Worm (Caenorhabditis elegans): ENCODE results near the gene grdn-1.

The grdn-1 gene

DNA sequence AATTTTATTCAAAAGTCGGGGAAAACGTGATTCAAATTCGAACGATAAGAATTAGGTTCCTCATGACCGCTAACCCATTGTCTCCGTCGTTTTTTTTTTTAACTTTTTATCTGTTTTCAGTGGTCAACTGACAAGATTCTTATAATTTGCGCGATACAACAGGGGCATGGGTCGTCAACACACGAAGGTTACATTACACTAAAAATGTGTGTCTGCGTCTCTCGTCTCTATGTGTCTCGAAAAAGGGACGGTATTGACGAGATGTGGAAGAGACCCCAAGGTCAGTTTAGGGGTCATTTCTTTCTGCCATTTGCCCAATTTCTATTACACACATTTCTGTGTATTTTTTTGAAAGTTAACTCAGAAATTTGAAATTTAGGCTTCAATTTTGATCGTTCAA is 23.1 kb upstream of the grdn-1 start:
- TF ChIP-seq lsy-12 (tag; optimal IDR thresholded peaks at IDR 0.05) (no peak), ztf-4 (tag; optimal IDR thresholded peaks at IDR 0.05) (no peak), ztf-11 (tag; optimal IDR thresholded peaks at IDR 0.05) (no peak), hmg-11 (tag; optimal IDR thresholded peaks at IDR 0.05) (peak; percentile 36), nhr-25 (tag; optimal IDR thresholded peaks at IDR 0.05) (peak; percentile 96), sea-2 (GFP tag; optimal IDR thresholded peaks at IDR 0.05) (no peak), lin-15B (tag; optimal IDR thresholded peaks at IDR 0.05) (no peak), nhr-23 (tag; optimal IDR thresholded peaks at IDR 0.05) (peak; percentile 28)

ce11 chrV:18571533-18571932 is 21.0 kb upstream of the grdn-1 start, which contains the start of gene Y51A2D.21:
Gene Y51A2D.21 (plus strand): TSS chrV:18571833.
- TF ChIP-seq nhr-23 (tag; optimal IDR thresholded peaks at IDR 0.05) (no peak), nhr-28 (tag; optimal IDR thresholded peaks at IDR 0.05) (no peak), daf-12 (tag; optimal IDR thresholded peaks at IDR 0.05) (no peak), jun-1 (tag; optimal IDR thresholded peaks at IDR 0.05) (no peak), nhr-237 (tag; optimal IDR thresholded peaks at IDR 0.05) (no peak), eor-1 (tag; optimal IDR thresholded peaks at IDR 0.05) (no peak), ZK546.5 (tag; optimal IDR thresholded peaks at IDR 0.05) (no peak)

DNA sequence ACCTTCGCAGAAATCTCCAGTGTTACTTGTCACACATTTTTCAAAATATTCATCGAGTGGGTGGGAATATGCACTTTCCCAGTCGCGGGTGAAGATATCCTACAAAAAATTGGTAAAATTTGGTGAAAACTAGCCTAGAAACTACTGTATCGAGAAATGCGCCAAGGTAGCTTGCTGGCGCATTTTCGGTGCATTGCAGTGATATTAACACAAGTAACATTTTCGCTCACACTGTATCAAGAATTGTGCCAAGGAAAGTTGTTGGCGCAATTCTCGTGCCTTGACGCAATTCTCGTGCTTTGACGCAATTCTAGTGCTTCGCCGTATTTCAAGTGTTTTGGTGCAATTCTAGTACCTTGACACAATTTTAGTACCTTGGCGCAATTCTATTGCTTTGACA is 19.3 kb upstream of the grdn-1 start:
- TF ChIP-seq nhr-43 (tag; optimal IDR thresholded peaks at IDR 0.05; ENCODE audit: poor library complexity, severe bottlenecking) (peak; percentile 8), lsy-12 (tag; optimal IDR thresholded peaks at IDR 0.05) (peak; percentile 61), pqm-1 (tag; optimal IDR thresholded peaks at IDR 0.05) (no peak), nhr-25 (tag; optimal IDR thresholded peaks at IDR 0.05) (peak; percentile 17), unc-62 (GFP tag; optimal IDR thresholded peaks at IDR 0.05) (no peak)

DNA sequence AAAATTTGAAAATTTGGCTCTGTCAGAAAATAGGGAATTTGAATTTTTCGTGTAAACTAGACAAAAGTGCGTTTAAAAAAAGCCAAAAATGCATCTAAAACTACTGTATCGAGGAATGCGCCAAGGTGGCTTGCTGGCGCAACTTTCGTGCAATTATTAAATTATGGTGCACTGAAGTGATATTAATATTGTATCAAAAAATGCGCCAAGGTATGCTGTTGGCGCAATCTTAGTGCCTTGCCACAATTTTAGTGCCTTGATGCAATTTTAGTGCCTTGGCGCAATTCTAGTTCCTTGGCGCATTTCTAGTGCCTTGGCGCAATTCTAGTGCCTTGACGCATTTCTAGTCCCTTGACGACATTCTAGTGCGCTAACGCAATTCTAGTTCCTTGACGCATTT is 17.5 kb upstream of the grdn-1 start:
- TF ChIP-seq lin-39 (tag; optimal IDR thresholded peaks at IDR 0.05) = no peak
- TF ChIP-seq ztf-4 (tag; optimal IDR thresholded peaks at IDR 0.05) = no peak
- no peak for TF ChIP-seq nhr-28 (tag; optimal IDR thresholded peaks at IDR 0.05)
- TF ChIP-seq ceh-16 (tag; optimal IDR thresholded peaks at IDR 0.05) = no peak
- peak; percentile 2 for TF ChIP-seq elt-2 (tag; optimal IDR thresholded peaks at IDR 0.05)
- no peak for TF ChIP-seq ZK546.5 (tag; optimal IDR thresholded peaks at IDR 0.05)
- TF ChIP-seq elt-3 (tag; optimal IDR thresholded peaks at IDR 0.05) = no peak
- TF ChIP-seq ztf-11 (tag; optimal IDR thresholded peaks at IDR 0.05) = no peak

DNA sequence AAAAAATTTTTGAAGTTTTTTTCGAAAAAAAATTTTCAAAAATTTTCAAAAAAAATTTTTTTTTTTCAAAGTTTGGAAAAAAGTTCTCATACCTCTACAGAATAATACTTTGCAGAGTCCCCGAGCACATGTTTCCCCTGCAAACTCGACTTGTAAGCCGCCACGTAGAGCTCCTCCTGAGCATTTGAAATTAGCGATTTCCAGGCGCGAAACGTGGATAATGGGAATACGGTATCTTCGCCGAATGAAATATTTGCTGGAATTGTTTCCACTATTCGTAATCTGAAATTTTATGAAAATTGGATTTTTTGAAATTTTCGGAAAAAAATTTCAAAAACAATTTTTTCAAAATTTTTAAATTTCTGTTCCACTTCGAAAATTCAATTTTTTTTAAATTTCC is 16.4 kb upstream of the grdn-1 start:
- TF ChIP-seq lsy-12 (tag; optimal IDR thresholded peaks at IDR 0.05) (peak; percentile 50), unc-39 (tag; optimal IDR thresholded peaks at IDR 0.05) (no peak), elt-2 (tag; optimal IDR thresholded peaks at IDR 0.05) (peak; percentile 16), ama-1 (optimal IDR thresholded peaks at IDR 0.05) (peak; percentile 29)

DNA sequence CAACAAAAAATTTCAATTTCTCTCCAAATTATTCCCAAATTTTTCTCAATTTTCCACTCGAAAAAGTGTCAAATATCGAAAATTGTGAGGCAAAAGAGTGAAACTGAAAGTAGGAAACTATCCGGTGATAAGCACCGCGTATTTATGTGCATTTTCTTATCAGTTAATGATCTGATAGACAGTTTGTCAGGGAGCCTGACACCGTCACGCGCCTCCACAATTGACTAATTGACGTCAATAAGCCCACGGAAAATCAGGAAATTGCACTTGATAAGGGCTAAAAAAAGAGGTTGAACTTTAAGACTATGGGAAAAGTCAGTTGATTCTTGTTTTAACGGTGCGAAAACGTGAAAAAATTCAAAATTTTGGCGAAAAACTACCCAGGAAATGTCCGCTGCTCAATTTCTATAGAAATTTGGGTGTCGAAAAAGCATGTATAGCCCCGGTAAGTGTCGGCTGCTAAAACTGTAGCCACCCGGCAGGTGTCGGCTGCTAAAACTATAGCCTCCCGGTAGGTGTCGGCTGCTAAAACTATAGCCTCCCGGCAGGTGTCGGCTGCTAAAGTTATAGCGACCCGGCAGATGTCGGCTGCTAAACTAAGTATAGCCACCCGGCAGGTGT is 15.0 kb upstream of the grdn-1 start:
- TF ChIP-seq pqm-1 (tag; optimal IDR thresholded peaks at IDR 0.05) = peak; percentile 96
- peak; percentile 9 for TF ChIP-seq ama-1 (optimal IDR thresholded peaks at IDR 0.05)
- peak; percentile 26 for TF ChIP-seq jun-1 (tag; optimal IDR thresholded peaks at IDR 0.05)
- TF ChIP-seq elt-2 (tag; optimal IDR thresholded peaks at IDR 0.05) = peak; percentile 99
- no peak for TF ChIP-seq sea-2 (GFP tag; optimal IDR thresholded peaks at IDR 0.05)
- no peak for TF ChIP-seq ceh-16 (tag; optimal IDR thresholded peaks at IDR 0.05)
- no peak for TF ChIP-seq eor-1 (tag; optimal IDR thresholded peaks at IDR 0.05)
- no peak for TF ChIP-seq tbx-2 (tag; optimal IDR thresholded peaks at IDR 0.05)
- TF ChIP-seq nhr-76 (tag; optimal IDR thresholded peaks at IDR 0.05) = no peak
- no peak for TF ChIP-seq nhr-11 (tag; optimal IDR thresholded peaks at IDR 0.05)
- TF ChIP-seq pha-4 (tag; optimal IDR thresholded peaks at IDR 0.05) = peak; percentile 68

- TF ChIP-seq nhr-43 (tag; optimal IDR thresholded peaks at IDR 0.05; ENCODE audit: poor library complexity, severe bottlenecking) (no peak), pqm-1 (tag; optimal IDR thresholded peaks at IDR 0.05) (peak; percentile 48), unc-39 (tag; optimal IDR thresholded peaks at IDR 0.05) (no peak), nfya-1 (tag; optimal IDR thresholded peaks at IDR 0.05; ENCODE audit: insufficient read depth) (no peak), lsy-12 (tag; optimal IDR thresholded peaks at IDR 0.05) (no peak), elt-2 (tag; optimal IDR thresholded peaks at IDR 0.05) (peak; percentile 90), snpc-4 (tag; optimal IDR thresholded peaks at IDR 0.05) (no peak), sea-2 (GFP tag; optimal IDR thresholded peaks at IDR 0.05) (no peak), nhr-23 (tag; optimal IDR thresholded peaks at IDR 0.05) (no peak), pha-4 (tag; optimal IDR thresholded peaks at IDR 0.05) (peak; percentile 42)
These were observed 14.2 kb upstream of the grdn-1 start for ce11 chrV:18578306-18578705.

All from whole organism, L3 larva.